Worm (Caenorhabditis elegans): ENCODE data around the gene cyp-33C11.

DNA sequence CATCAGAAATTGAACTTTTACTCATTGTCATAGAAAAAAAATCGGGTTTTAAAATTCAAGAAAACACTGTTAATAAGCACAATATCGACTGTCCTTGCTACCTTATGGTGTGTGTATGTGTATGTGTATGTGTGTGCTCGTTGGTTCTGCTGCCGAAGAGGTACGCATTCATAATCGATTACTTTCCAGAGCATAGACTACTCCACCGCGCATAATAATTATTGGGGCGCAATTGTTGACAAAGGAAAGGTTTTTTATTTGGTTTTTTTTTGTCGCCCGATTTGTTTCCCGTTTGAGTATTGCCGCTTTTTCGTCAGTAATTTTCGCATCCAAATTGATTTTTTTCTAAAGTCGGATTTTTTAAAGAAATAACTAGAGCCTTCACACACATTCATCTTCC is 48.5 kb upstream of the cyp-33C11 start, which contains the start of gene C05E4.15:
- TF ChIP-seq nhr-237 (tag; optimal IDR thresholded peaks at IDR 0.05), result no peak
- TF ChIP-seq elt-3 (tag; optimal IDR thresholded peaks at IDR 0.05), result no peak
- no peak for TF ChIP-seq zag-1 (tag; optimal IDR thresholded peaks at IDR 0.05)
- no peak for TF ChIP-seq jun-1 (tag; optimal IDR thresholded peaks at IDR 0.05)
- TF ChIP-seq pha-4 (tag; optimal IDR thresholded peaks at IDR 0.05), result no peak
- no peak for TF ChIP-seq nhr-28 (tag; optimal IDR thresholded peaks at IDR 0.05)
- no peak for TF ChIP-seq fkh-10 (GFP tag; optimal IDR thresholded peaks at IDR 0.05)
- TF ChIP-seq ztf-11 (tag; optimal IDR thresholded peaks at IDR 0.05), result no peak
- no peak for TF ChIP-seq unc-62 (GFP tag; optimal IDR thresholded peaks at IDR 0.05)
- TF ChIP-seq fkh-2 (tag; optimal IDR thresholded peaks at IDR 0.05), result no peak

Measured in whole organism, L3 larva.